Fruit fly (Drosophila melanogaster) whole organism, embryonic: ENCODE results near the gene Unr.

ENCODE experiments used
- Adf1 ChIP-seq: fragments of 200-800 bp; sonication (Bioruptor generic); IDR thresholded peaks from 2 replicates; pipeline ENCODE4 v1.3.6; 2022; ENCODE audit warnings: missing biosample characterization, missing genetic modification characterization
- CG12391 ChIP-seq: fragments of 200-800 bp; sonication (Bioruptor generic); optimal IDR thresholded peaks from 3 replicates; lab custom pipeline; 2018; ENCODE audit warnings: missing biosample characterization, mild to moderate bottlenecking, missing genetic modification characterization, moderate library complexity
- CG15269 ChIP-seq: fragments of 200-800 bp; sonication (Bioruptor generic); optimal IDR thresholded peaks from 2 replicates; lab custom pipeline; 2018; ENCODE audit warnings: missing biosample characterization, mild to moderate bottlenecking, missing genetic modification characterization, moderate library complexity
- CG17186 ChIP-seq: fragments of 200-800 bp; sonication (Bioruptor generic); optimal IDR thresholded peaks from 3 replicates; lab custom pipeline; 2017; ENCODE audit warnings: missing biosample characterization, missing genetic modification reagents, missing genetic modification characterization
- CG17912 ChIP-seq: fragments of 200-800 bp; sonication (Bioruptor generic); optimal IDR thresholded peaks from 2 replicates; lab custom pipeline; 2018; ENCODE audit warnings: missing biosample characterization, mild to moderate bottlenecking, missing genetic modification characterization
- CG2116 ChIP-seq: fragments of 200-800 bp; sonication (Bioruptor generic); optimal IDR thresholded peaks from 3 replicates; lab custom pipeline; 2018; ENCODE audit warnings: missing biosample characterization, mild to moderate bottlenecking, missing genetic modification characterization
- CG2875 ChIP-seq: fragments of 200-800 bp; sonication (Bioruptor generic); optimal IDR thresholded peaks from 2 replicates; lab custom pipeline; 2017; ENCODE audit warnings: missing biosample characterization, mild to moderate bottlenecking, missing genetic modification characterization, missing genetic modification reagents
- CG34224 ChIP-seq: fragments of 200-800 bp; sonication (Bioruptor generic); IDR thresholded peaks from 3 replicates; pipeline ENCODE4 v1.3.6; 2022; ENCODE audit warnings: missing biosample characterization, missing genetic modification characterization; ENCODE audit not compliant: partially characterized antibody
- CG3847 ChIP-seq: fragments of 200-800 bp; sonication (Bioruptor generic); IDR thresholded peaks from 2 replicates; pipeline ENCODE4 v1.3.6; 2022; ENCODE audit warnings: missing biosample characterization, missing genetic modification characterization
- CG4617 ChIP-seq: fragments of 200-800 bp; sonication (Bioruptor generic); optimal IDR thresholded peaks from 3 replicates; lab custom pipeline; 2016; ENCODE audit warnings: missing biosample characterization, missing genetic modification characterization, borderline replicate concordance
- CG7928 ChIP-seq: fragments of 200-800 bp; sonication (Bioruptor generic); optimal IDR thresholded peaks from 2 replicates; lab custom pipeline; 2017; ENCODE audit warnings: missing biosample characterization, mild to moderate bottlenecking, missing genetic modification characterization
- CG8765 ChIP-seq: fragments of 200-800 bp; sonication (Bioruptor generic); IDR thresholded peaks from 2 replicates; pipeline ENCODE4 v1.3.6; 2022; ENCODE audit warnings: missing biosample characterization, missing genetic modification characterization
- CG9817 ChIP-seq: fragments of 200-800 bp; sonication (Bioruptor generic); optimal IDR thresholded peaks from 2 replicates; lab custom pipeline; 2018; ENCODE audit warnings: missing biosample characterization, mild to moderate bottlenecking, missing genetic modification characterization, moderate library complexity
- Dref ChIP-seq: fragments of 200-800 bp; sonication (Bioruptor generic); IDR thresholded peaks from 2 replicates; pipeline ENCODE4 v1.3.6; 2022; ENCODE audit warnings: missing biosample characterization, missing genetic modification characterization
- Ets97D ChIP-seq: fragments of 200-800 bp; sonication (Bioruptor generic); optimal IDR thresholded peaks from 3 replicates; lab custom pipeline; 2016; ENCODE audit warnings: missing biosample characterization, missing genetic modification characterization
- Gug ChIP-seq: fragments of 200-800 bp; sonication (Bioruptor generic); IDR thresholded peaks from 4 replicates; pipeline ENCODE4 v1.3.6; 2022; ENCODE audit warnings: missing biosample characterization, missing genetic modification characterization
- HHEX ChIP-seq: fragments of 200-800 bp; sonication (Bioruptor generic); optimal IDR thresholded peaks from 3 replicates; lab custom pipeline; 2017; ENCODE audit warnings: missing biosample characterization, mild to moderate bottlenecking, missing genetic modification characterization, missing genetic modification reagents
- HmgZ ChIP-seq: fragments of 200-800 bp; sonication (Bioruptor generic); optimal IDR thresholded peaks from 2 replicates; lab custom pipeline; 2018; ENCODE audit warnings: missing biosample characterization, mild to moderate bottlenecking, missing genetic modification characterization
- Lhr ChIP-seq: fragments of 200-800 bp; sonication (Bioruptor generic); optimal IDR thresholded peaks from 3 replicates; lab custom pipeline; 2017; ENCODE audit warnings: mild to moderate bottlenecking, missing biosample characterization, missing genetic modification reagents, missing genetic modification characterization
- Nf-YC ChIP-seq: fragments of 200-800 bp; optimal IDR thresholded peaks from 3 replicates; lab custom pipeline; 2019; ENCODE audit warnings: missing biosample characterization, mild to moderate bottlenecking, missing genetic modification characterization, moderate library complexity
- Sin3A ChIP-seq: fragments of >200 bp; optimal IDR thresholded peaks from 2 replicates; lab custom pipeline; 2018
- Six4 ChIP-seq: fragments of 200-800 bp; sonication (Bioruptor generic); optimal IDR thresholded peaks from 2 replicates; lab custom pipeline; 2016; ENCODE audit warnings: missing biosample characterization, missing genetic modification characterization
- Sry-β ChIP-seq: fragments of 200-800 bp; sonication (Bioruptor generic); optimal IDR thresholded peaks from 2 replicates; lab custom pipeline; 2018; ENCODE audit warnings: missing biosample characterization, mild to moderate bottlenecking, missing genetic modification characterization, moderate library complexity
- Stat92E ChIP-seq, 3 experiments: fragments of >200 bp in 2 of 3; fragments of 200-800 bp in 1 of 3; sonication (Bioruptor generic) in 1 of 3; optimal IDR thresholded peaks; 2 replicates each; lab custom pipeline; 2017 to 2019; ENCODE audit warnings: missing biosample characterization in 3 of 3, missing genetic modification characterization in 3 of 3, mild to moderate bottlenecking in 1 of 3, moderate library complexity in 1 of 3
- Xrp1 ChIP-seq: fragments of 200-800 bp; sonication (Bioruptor generic); IDR thresholded peaks from 2 replicates; pipeline ENCODE4 v1.3.6; 2022; ENCODE audit warnings: missing biosample characterization, missing genetic modification characterization
- bab2 ChIP-seq: fragments of 200-800 bp; sonication (Bioruptor generic); optimal IDR thresholded peaks from 2 replicates; lab custom pipeline; 2016; ENCODE audit warnings: missing biosample characterization, missing genetic modification characterization
- bbx ChIP-seq: fragments of 200-800 bp; sonication (Bioruptor generic); IDR thresholded peaks from 2 replicates; pipeline ENCODE4 v1.3.6; 2022; ENCODE audit warnings: missing biosample characterization, missing genetic modification characterization; ENCODE audit not compliant: partially characterized antibody
- ci ChIP-seq: fragments of 200-800 bp; sonication (Bioruptor generic); IDR thresholded peaks from 3 replicates; pipeline ENCODE4 v1.3.6; 2022; ENCODE audit warnings: missing biosample characterization, missing genetic modification characterization
- crol ChIP-seq: fragments of 200-800 bp; sonication (Bioruptor generic); IDR thresholded peaks from 2 replicates; pipeline ENCODE4 v1.3.6; 2022; ENCODE audit warnings: missing biosample characterization, missing genetic modification characterization
- crp ChIP-seq, 2 experiments: fragments of 200-800 bp; sonication (Bioruptor generic); optimal IDR thresholded peaks; 2 replicates in 1 of 2; 3 replicates in 1 of 2; lab custom pipeline; 2017; ENCODE audit warnings: missing biosample characterization in 2 of 2, missing genetic modification characterization in 2 of 2, mild to moderate bottlenecking in 1 of 2, moderate library complexity in 1 of 2
- disco-r ChIP-seq: fragments of 200-800 bp; sonication (Bioruptor generic); optimal IDR thresholded peaks from 2 replicates; lab custom pipeline; 2016; ENCODE audit warnings: missing biosample characterization, missing genetic modification characterization
- fd64A ChIP-seq: fragments of 200-800 bp; sonication (Bioruptor generic); optimal IDR thresholded peaks from 3 replicates; lab custom pipeline; 2018; ENCODE audit warnings: missing biosample characterization, mild to moderate bottlenecking, missing genetic modification characterization
- ftz-f1 ChIP-seq: fragments of 200-800 bp; sonication (Bioruptor generic); optimal IDR thresholded peaks from 2 replicates; lab custom pipeline; 2016; ENCODE audit warnings: missing biosample characterization, missing genetic modification characterization
- gfzf ChIP-seq: fragments of 200-800 bp; sonication (Bioruptor generic); optimal IDR thresholded peaks from 2 replicates; lab custom pipeline; 2016; ENCODE audit warnings: missing biosample characterization, mild to moderate bottlenecking, missing genetic modification characterization, moderate library complexity
- grn ChIP-seq: fragments of 200-800 bp; sonication (Bioruptor generic); optimal IDR thresholded peaks from 3 replicates; lab custom pipeline; 2017; ENCODE audit warnings: missing biosample characterization, missing genetic modification characterization
- gt ChIP-seq: fragments of 200-800 bp; sonication (Bioruptor generic); IDR thresholded peaks from 2 replicates; pipeline ENCODE4 v1.3.6; 2022; ENCODE audit warnings: missing biosample characterization, missing genetic modification characterization
- kay ChIP-seq: fragments of 200-800 bp; sonication (Bioruptor generic); optimal IDR thresholded peaks from 2 replicates; lab custom pipeline; 2016; ENCODE audit warnings: missing biosample characterization, missing genetic modification characterization
- klu ChIP-seq: fragments of 200-800 bp; sonication (Bioruptor generic); IDR thresholded peaks from 2 replicates; pipeline ENCODE4 v1.3.6; 2022; ENCODE audit warnings: missing biosample characterization, missing genetic modification characterization
- nerfin-2 ChIP-seq: fragments of 200-800 bp; sonication (Bioruptor generic); IDR thresholded peaks from 2 replicates; pipeline ENCODE4 v1.3.6; 2022; ENCODE audit warnings: missing biosample characterization, missing genetic modification characterization; ENCODE audit not compliant: partially characterized antibody
- pzg ChIP-seq: fragments of 200-800 bp; sonication (Bioruptor generic); optimal IDR thresholded peaks from 3 replicates; lab custom pipeline; 2018; ENCODE audit warnings: missing biosample characterization, mild to moderate bottlenecking, missing genetic modification characterization, moderate library complexity
- tll ChIP-seq, 2 experiments: fragments of 200-800 bp in 1 of 2; fragments of >200 bp in 1 of 2; sonication (Bioruptor generic) in 1 of 2; optimal IDR thresholded peaks; 2 replicates each; lab custom pipeline; 2017 to 2019; ENCODE audit warnings: missing biosample characterization in 2 of 2, missing genetic modification characterization in 2 of 2, mild to moderate bottlenecking in 1 of 2, moderate library complexity in 1 of 2
- ttk ChIP-seq: fragments of 200-800 bp; sonication (Bioruptor generic); IDR thresholded peaks from 2 replicates; pipeline ENCODE4 v2.1.2; 2022; ENCODE audit warnings: missing biosample characterization, missing genetic modification characterization
- zen2 ChIP-seq: fragments of 200-800 bp; sonication (Bioruptor generic); IDR thresholded peaks from 3 replicates; pipeline ENCODE4 v1.3.6; 2022; ENCODE audit warnings: missing biosample characterization, missing genetic modification characterization; ENCODE audit not compliant: partially characterized antibody

Gene Unr

dm6 chr3L:8424831-8425336 lies 17.3 kb downstream of the Unr start, which contains the start of gene Cbl (continued):
- peak; percentile 7 for TF ChIP-seq CG2875 (GFP tag; lab: Kevin White, UChicago)
- TF ChIP-seq CG17186: peak; percentile 61
- peak; percentile 72 for TF ChIP-seq crol
- peak; percentile 95 for TF ChIP-seq CG4617 (GFP tag; lab: Kevin White, UChicago)
- peak; percentile 94 for TF ChIP-seq gfzf (GFP tag; lab: Kevin White, UChicago)
- no peak for TF ChIP-seq CG9817 (tag; lab: Kevin White, UChicago)
- no peak for TF ChIP-seq Nf-YC
- peak; percentile 79 for TF ChIP-seq Sin3A (lab: Kevin White, UChicago)
- peak; percentile 91 for TF ChIP-seq Ets97D (GFP tag; lab: Kevin White, UChicago)
- TF ChIP-seq HHEX: peak; percentile 3
- peak; percentile 9 for TF ChIP-seq Sry-β (GFP tag; lab: Kevin White, UChicago)
- TF ChIP-seq disco-r (GFP tag; lab: Kevin White, UChicago): no peak
- TF ChIP-seq CG7928 (GFP tag; lab: Kevin White, UChicago): peak; percentile 44
- TF ChIP-seq tll (GFP tag; optimal IDR thresholded peaks at IDR 0.05; lab: Kevin White, UChicago): peak in 1 of 2 experiments; percentile 42
- peak; percentile 34; the same call in 1 of the 3 replicates for TF ChIP-seq CG34224
- TF ChIP-seq ttk (GFP tag; lab: Robert Waterston, UW): no peak
- no peak for TF ChIP-seq Six4 (GFP tag; lab: Kevin White, UChicago)
- peak; percentile 58 for TF ChIP-seq ftz-f1 (GFP tag; lab: Kevin White, UChicago)
- TF ChIP-seq Lhr (GFP tag; lab: Kevin White, UChicago): peak; percentile 84
- TF ChIP-seq pzg (GFP tag; lab: Kevin White, UChicago): peak; percentile 95
- peak; percentile 70 for TF ChIP-seq HmgZ (tag; lab: Kevin White, UChicago)
- TF ChIP-seq CG17912 (GFP tag; lab: Kevin White, UChicago): peak; percentile 46
- peak; percentile 99 for TF ChIP-seq Adf1 (GFP tag; lab: Robert Waterston, UW)
- TF ChIP-seq fd64A: peak; percentile 1
- peak; percentile 26 for TF ChIP-seq bbx (GFP tag; lab: Robert Waterston, UW)
- TF ChIP-seq crp (GFP tag; optimal IDR thresholded peaks at IDR 0.05; lab: Kevin White, UChicago): peak in 1 of 2 experiments; percentile 28
- peak; percentile 65 for TF ChIP-seq kay (GFP tag; lab: Kevin White, UChicago)
- TF ChIP-seq bab2 (GFP tag; lab: Kevin White, UChicago): no peak
- TF ChIP-seq CG15269: no peak
- TF ChIP-seq grn (GFP tag; lab: Kevin White, UChicago): no peak
- TF ChIP-seq CG3847 (GFP tag; lab: Robert Waterston, UW): peak; percentile 34; the same call in 1 of the 2 replicates
- peak; percentile 41; the same call in 1 of the 2 replicates for TF ChIP-seq gt (GFP tag; lab: Robert Waterston, UW)
- TF ChIP-seq nerfin-2 (GFP tag; lab: Robert Waterston, UW): peak; percentile 37; the same call in 1 of the 2 replicates
- TF ChIP-seq Xrp1 (GFP tag; lab: Robert Waterston, UW): 0 out of 2 replicates have a peak, but pooled peaks have one; percentile 10
- no peak for TF ChIP-seq klu
- TF ChIP-seq Dref (GFP tag; lab: Robert Waterston, UW): peak; percentile 50
- peak; percentile 100 for TF ChIP-seq CG2116
- TF ChIP-seq CG12391 (tag; lab: Kevin White, UChicago): peak; percentile 30
- TF ChIP-seq Gug (GFP tag; lab: Robert Waterston, UW): no peak
- TF ChIP-seq CG8765 (GFP tag; lab: Robert Waterston, UW): no peak
- no peak for TF ChIP-seq zen2 (GFP tag; lab: Robert Waterston, UW)
- peak; percentile 71; the same call in 2 of the 3 replicates for TF ChIP-seq ci
- peak in 1 of 3 experiments; percentile 76 for TF ChIP-seq Stat92E (GFP tag; optimal IDR thresholded peaks at IDR 0.05; lab: Kevin White, UChicago)
